Worm (Caenorhabditis elegans) whole organism, L4 larva: ENCODE data around the gene F38B7.17.

ENCODE experiments used
- F26F4.8 ChIP-seq: fragments of 200-800 bp; sonication (Bioruptor generic); conservative IDR thresholded peaks from 2 replicates; pipeline ENCODE4 v1.3.6; 2022; ENCODE audit warnings: missing genetic modification characterization, missing compliant biosample characterization
- F49E8.2 ChIP-seq: sonication (generic microtip); optimal IDR thresholded peaks from 2 replicates; lab custom pipeline; 2016; ENCODE audit warnings: missing compliant biosample characterization, mild to moderate bottlenecking, missing genetic modification characterization, borderline replicate concordance
- Y48G9A.11 ChIP-seq: fragments of 200-800 bp; sonication (Bioruptor generic); IDR thresholded peaks from 2 replicates; pipeline ENCODE4 v1.3.6; 2022; ENCODE audit warnings: missing genetic modification reagents, missing genetic modification characterization, missing compliant biosample characterization
- Y5F2A.4 ChIP-seq: fragments of 200-800 bp; sonication (Bioruptor generic); optimal IDR thresholded peaks from 2 replicates; lab custom pipeline; 2018; ENCODE audit warnings: mild to moderate bottlenecking, missing genetic modification characterization, missing compliant biosample characterization
- ZK546.5 ChIP-seq, 2 experiments: sonication (generic microtip); optimal IDR thresholded peaks; 2 replicates each; lab custom pipeline; 2017; ENCODE audit warnings: missing biosample characterization in 2 of 2, missing genetic modification characterization in 2 of 2
- aha-1 ChIP-seq: fragments of 150-350 bp; peaks from one replicate; lab custom pipeline; 2014; ENCODE audit warnings: missing biosample characterization, missing genetic modification characterization
- aly-2 ChIP-seq: sonication (generic microtip); optimal IDR thresholded peaks from 2 replicates; lab custom pipeline; 2018; ENCODE audit warnings: missing biosample characterization, missing genetic modification characterization
- ceh-20 ChIP-seq: fragments of 200-800 bp; sonication (Bioruptor generic); IDR thresholded peaks from 2 replicates; pipeline ENCODE4 v1.3.6; 2022; ENCODE audit warnings: missing genetic modification reagents, missing genetic modification characterization, missing compliant biosample characterization
- ceh-44 ChIP-seq: fragments of 200-800 bp; sonication (Bioruptor generic); IDR thresholded peaks from 2 replicates; pipeline ENCODE4 v1.3.6; 2022; ENCODE audit warnings: missing genetic modification reagents, missing genetic modification characterization, missing compliant biosample characterization
- ceh-62 ChIP-seq: sonication (generic microtip); optimal IDR thresholded peaks from 2 replicates; lab custom pipeline; 2017; ENCODE audit warnings: missing biosample characterization, missing genetic modification characterization
- ctbp-1 ChIP-seq: fragments of 200-800 bp; sonication (Bioruptor generic); IDR thresholded peaks from 2 replicates; pipeline ENCODE4 v1.3.6; 2022; ENCODE audit warnings: missing genetic modification reagents, missing genetic modification characterization, missing compliant biosample characterization
- daf-16 ChIP-seq, 3 experiments: sonication (generic microtip); optimal IDR thresholded peaks; 2 replicates each; lab custom pipeline; 2016 to 2017; ENCODE audit warnings: missing genetic modification characterization in 3 of 3, missing genetic modification reagents in 3 of 3, mild to moderate bottlenecking in 2 of 3, missing compliant biosample characterization in 2 of 3, missing biosample characterization in 1 of 3, moderate library complexity in 1 of 3
- daf-19 ChIP-seq: fragments of 200-800 bp; sonication (Bioruptor generic); conservative IDR thresholded peaks from 2 replicates; pipeline ENCODE4 v1.3.6; 2022; ENCODE audit warnings: missing genetic modification characterization, missing compliant biosample characterization
- dmd-6 ChIP-seq: fragments of 200-800 bp; sonication (Bioruptor generic); IDR thresholded peaks from 2 replicates; pipeline ENCODE4 v1.3.6; 2022; ENCODE audit warnings: missing genetic modification reagents, missing genetic modification characterization, missing compliant biosample characterization
- dmd-8 ChIP-seq: fragments of 200-800 bp; sonication (Bioruptor generic); IDR thresholded peaks from 2 replicates; pipeline ENCODE4 v1.3.6; 2022; ENCODE audit warnings: missing genetic modification characterization, missing compliant biosample characterization
- dpl-1 ChIP-seq: fragments of 150-350 bp; optimal IDR thresholded peaks from 2 replicates; lab custom pipeline; 2014; ENCODE audit warnings: missing biosample characterization, missing genetic modification reagents, missing genetic modification characterization
- duxl-1 ChIP-seq: sonication (generic microtip); optimal IDR thresholded peaks from 2 replicates; lab custom pipeline; 2016; ENCODE audit warnings: mild to moderate bottlenecking, missing genetic modification characterization, moderate library complexity, missing compliant biosample characterization; ENCODE audit not compliant: poor library complexity
- fkh-10 ChIP-seq: fragments of 150-350 bp; optimal IDR thresholded peaks from 2 replicates; lab custom pipeline; 2014; ENCODE audit warnings: missing biosample characterization, missing genetic modification reagents, missing genetic modification characterization
- fos-1 ChIP-seq: fragments of 150-350 bp; optimal IDR thresholded peaks from 2 replicates; lab custom pipeline; 2014; ENCODE audit warnings: missing biosample characterization, missing genetic modification characterization
- hif-1 ChIP-seq, 2 experiments: sonication (generic microtip); optimal IDR thresholded peaks; 2 replicates each; lab custom pipeline; 2016 to 2017; ENCODE audit warnings: missing compliant biosample characterization in 2 of 2, missing genetic modification characterization in 2 of 2, missing genetic modification reagents in 2 of 2, missing genotype in 2 of 2, mild to moderate bottlenecking in 1 of 2
- hlh-30 ChIP-seq: sonication (generic microtip); optimal IDR thresholded peaks from 2 replicates; lab custom pipeline; 2017; ENCODE audit warnings: antibody characterized with exemption, mild to moderate bottlenecking, missing genetic modification characterization, missing compliant biosample characterization; ENCODE audit not compliant: insufficient read depth
- lin-1 ChIP-seq: fragments of 200-800 bp; sonication (Bioruptor generic); IDR thresholded peaks from 2 replicates; pipeline ENCODE4 v1.3.6; 2022; ENCODE audit warnings: missing genetic modification reagents, missing genetic modification characterization, missing compliant biosample characterization
- lin-13 ChIP-seq: fragments of 150-350 bp; optimal IDR thresholded peaks from 2 replicates; lab custom pipeline; 2014; ENCODE audit warnings: missing biosample characterization, missing genetic modification reagents, missing genetic modification characterization
- madf-9 ChIP-seq: fragments of 200-800 bp; sonication (Bioruptor generic); conservative IDR thresholded peaks from 2 replicates; pipeline ENCODE4 v1.3.6; 2022; ENCODE audit warnings: missing genetic modification reagents, missing genetic modification characterization, missing compliant biosample characterization
- mdt-29 ChIP-seq: fragments of 200-800 bp; sonication (Bioruptor generic); IDR thresholded peaks from 2 replicates; pipeline ENCODE4 v1.3.6; 2022; ENCODE audit warnings: missing genetic modification reagents, missing genetic modification characterization, missing compliant biosample characterization
- mxl-3 ChIP-seq: fragments of 200-800 bp; sonication (Bioruptor generic); optimal IDR thresholded peaks from 2 replicates; lab custom pipeline; 2018; ENCODE audit warnings: mild to moderate bottlenecking, missing genetic modification characterization, missing compliant biosample characterization
- nhr-25 ChIP-seq: sonication (generic microtip); optimal IDR thresholded peaks from 2 replicates; lab custom pipeline; 2017; ENCODE audit warnings: missing genetic modification characterization, mild to moderate bottlenecking, missing compliant biosample characterization, antibody characterized with exemption, moderate library complexity, borderline replicate concordance; ENCODE audit not compliant: insufficient read depth
- nhr-42 ChIP-seq: fragments of 200-800 bp; sonication (Bioruptor generic); IDR thresholded peaks from 2 replicates; pipeline ENCODE4 v1.3.6; 2022; ENCODE audit warnings: missing genetic modification characterization, missing compliant biosample characterization
- nhr-48 ChIP-seq: sonication (generic microtip); optimal IDR thresholded peaks from 2 replicates; lab custom pipeline; 2016; ENCODE audit warnings: mild to moderate bottlenecking, missing genetic modification characterization, missing compliant biosample characterization
- nhr-6 ChIP-seq: fragments of 150-350 bp; optimal IDR thresholded peaks from 2 replicates; lab custom pipeline; 2014; ENCODE audit warnings: missing biosample characterization, missing genetic modification characterization
- snpc-1.2 ChIP-seq: fragments of 200-800 bp; sonication (Bioruptor generic); IDR thresholded peaks from 2 replicates; pipeline ENCODE4 v1.3.6; 2022; ENCODE audit warnings: missing genetic modification reagents, missing genetic modification characterization, missing compliant biosample characterization
- snpc-4 ChIP-seq: fragments of 150-350 bp; optimal IDR thresholded peaks from 2 replicates; lab custom pipeline; 2014; ENCODE audit warnings: missing biosample characterization, missing genetic modification characterization
- spr-1 ChIP-seq: sonication (generic microtip); optimal IDR thresholded peaks from 2 replicates; lab custom pipeline; 2016; ENCODE audit warnings: mild to moderate bottlenecking, missing genetic modification characterization, missing compliant biosample characterization
- tag-97 ChIP-seq: fragments of 200-800 bp; sonication (Bioruptor generic); IDR thresholded peaks from 2 replicates; pipeline ENCODE4 v1.3.6; 2022; ENCODE audit warnings: missing genetic modification characterization, missing compliant biosample characterization
- unc-39 ChIP-seq: sonication (generic microtip); optimal IDR thresholded peaks from 2 replicates; lab custom pipeline; 2017; ENCODE audit warnings: missing biosample characterization, missing genetic modification characterization
- unc-62 ChIP-seq, 3 experiments: fragments of 150-350 bp in 1 of 3; sonication (generic microtip); optimal IDR thresholded peaks in 2 of 3; peaks in 1 of 3; 1 replicate in 1 of 3; 2 replicates in 2 of 3; lab custom pipeline; 2014 to 2017; ENCODE audit warnings: missing biosample characterization in 3 of 3, missing genetic modification characterization in 3 of 3, missing genetic modification reagents in 3 of 3, missing genotype in 1 of 3
- zfp-2 ChIP-seq: sonication (generic microtip); optimal IDR thresholded peaks from 2 replicates; lab custom pipeline; 2016; ENCODE audit warnings: mild to moderate bottlenecking, missing genetic modification characterization, missing compliant biosample characterization

Gene F38B7.17

ce11 chrV:11521448-11521847, 27.3 kb downstream of the F38B7.17 start, which contains the start of gene pafo-1 (continued):
- TF ChIP-seq nhr-25 (tag; lab: Kevin White, UChicago) (no peak), ceh-20 (GFP tag; lab: Robert Waterston, UW) (peak; percentile 82), fos-1 (tag; lab: Kevin White, UChicago) (no peak), daf-19 (GFP tag; lab: Robert Waterston, UW) (peak; percentile 66; the same call in 1 of the 2 replicates), tag-97 (GFP tag; lab: Robert Waterston, UW) (no peak), zfp-2 (tag; lab: Kevin White, UChicago) (no peak), ceh-44 (GFP tag; lab: Robert Waterston, UW) (no peak), dpl-1 (GFP tag; lab: Kevin White, UChicago) (peak; percentile 99), dmd-8 (no peak), nhr-6 (peak; percentile 88), snpc-4 (tag; lab: Kevin White, UChicago) (no peak), aly-2 (tag; lab: Kevin White, UChicago) (no peak), madf-9 (peak; percentile 46; the same call in 1 of the 2 replicates), mxl-3 (GFP tag; lab: Kevin White, UChicago) (peak; percentile 47), F26F4.8 (GFP tag; lab: Robert Waterston, UW) (no peak), unc-39 (tag; lab: Kevin White, UChicago) (no peak), spr-1 (tag; lab: Kevin White, UChicago) (peak; percentile 67), fkh-10 (peak; percentile 57), hlh-30 (tag; lab: Kevin White, UChicago) (peak; percentile 79), unc-62 (GFP tag; optimal IDR thresholded peaks at IDR 0.05 in 1 of 2; lab: Kevin White, UChicago) (peak in 1 of 2 experiments; percentile 72), unc-62 (tag; optimal IDR thresholded peaks at IDR 0.05; lab: Kevin White, UChicago) (no peak), F49E8.2 (tag; lab: Kevin White, UChicago) (peak; percentile 80), mdt-29 (GFP tag; lab: Robert Waterston, UW) (peak; percentile 82), nhr-42 (GFP tag; lab: Robert Waterston, UW) (peak; percentile 84), dmd-6 (GFP tag; lab: Robert Waterston, UW) (peak; percentile 84), ceh-62 (tag; lab: Kevin White, UChicago) (no peak), lin-1 (GFP tag; lab: Robert Waterston, UW) (peak; percentile 50; the same call in 1 of the 2 replicates), Y48G9A.11 (GFP tag; lab: Robert Waterston, UW) (0 out of 2 replicates have a peak, but pooled peaks have one; percentile 27), nhr-48 (tag; lab: Kevin White, UChicago) (peak; percentile 75), aha-1 (tag; lab: Kevin White, UChicago) (peak; percentile 96), hif-1 (tag; optimal IDR thresholded peaks at IDR 0.05; lab: Kevin White, UChicago) (peak in 1 of 2 experiments; percentile 45), snpc-1.2 (GFP tag; lab: Robert Waterston, UW) (no peak), duxl-1 (tag; lab: Kevin White, UChicago) (peak; percentile 86)

- no peak for TF ChIP-seq ctbp-1 (GFP tag; lab: Robert Waterston, UW)
- no peak for TF ChIP-seq Y5F2A.4 (GFP tag; lab: Kevin White, UChicago)
- no peak for TF ChIP-seq mdt-29 (GFP tag; lab: Robert Waterston, UW)
- peak in 1 of 2 experiments; percentile 86 for TF ChIP-seq unc-62 (GFP tag; optimal IDR thresholded peaks at IDR 0.05 in 1 of 2; lab: Kevin White, UChicago)
- no peak for TF ChIP-seq unc-62 (tag; optimal IDR thresholded peaks at IDR 0.05; lab: Kevin White, UChicago)
- no peak for TF ChIP-seq daf-16 (GFP tag; optimal IDR thresholded peaks at IDR 0.05; lab: Kevin White, UChicago)
- peak; percentile 29 for TF ChIP-seq daf-16 (tag; optimal IDR thresholded peaks at IDR 0.05; lab: Kevin White, UChicago)
These were observed 28.5 kb downstream of the F38B7.17 start, which contains the start of the genes C55A6.11 and C55A6.7 for ce11 chrV:11520215-11520614. Gene C55A6.11 (plus strand): TSS chrV:11520515. Gene C55A6.7 (minus strand): TSS chrV:11520530.

DNA sequence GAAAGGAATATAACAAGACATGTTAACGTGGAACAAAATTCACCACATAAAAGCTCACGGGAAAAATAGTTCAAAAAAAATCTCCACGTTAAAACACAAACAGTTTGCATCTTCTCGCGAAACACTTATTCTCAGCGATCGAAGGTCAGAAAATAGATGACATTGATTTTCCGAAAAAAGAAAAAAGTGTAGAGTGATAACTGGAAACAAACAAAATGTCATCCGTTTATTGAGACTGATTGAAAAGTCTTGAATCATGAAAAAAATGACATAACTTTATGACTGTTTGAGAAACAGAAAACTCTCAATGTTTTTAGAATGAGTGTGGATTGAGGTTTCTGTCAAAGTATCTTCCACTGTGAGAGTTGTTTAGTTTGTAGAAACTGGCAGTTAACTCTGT, 31.0 kb downstream of the F38B7.17 start, which contains the start of gene C55A6.4:
TSS of gene C55A6.4 (minus strand) at position 101 of the 400 bp plus-strand sequence.
- no peak for TF ChIP-seq mdt-29 (GFP tag; lab: Robert Waterston, UW)
- TF ChIP-seq spr-1 (tag; lab: Kevin White, UChicago) = no peak
- TF ChIP-seq ZK546.5 (tag; optimal IDR thresholded peaks at IDR 0.05; lab: Kevin White, UChicago) = no peak
- TF ChIP-seq dpl-1 (GFP tag; lab: Kevin White, UChicago) = no peak
- TF ChIP-seq lin-13 (GFP tag; lab: Kevin White, UChicago) = no peak
